Fruit fly (Drosophila melanogaster): ENCODE data around the gene Glyp.

Glyp gene

dm6 chr2L:2177969-2178809 is 47.6 kb downstream of the Glyp start, which contains the start of gene aop (continued):
- TF ChIP-seq Doc2 (GFP tag; IDR thresholded peaks at IDR 0.05) (no peak), CG4617 (GFP tag; optimal IDR thresholded peaks at IDR 0.05; ENCODE audit: borderline replicate concordance) (no peak), Asciz (GFP tag; optimal IDR thresholded peaks at IDR 0.05) (peak; percentile 28), CG9876 (GFP tag; optimal IDR thresholded peaks at IDR 0.05) (no peak), sisA (GFP tag; IDR thresholded peaks at IDR 0.05) (no peak), CG6175 (GFP tag; IDR thresholded peaks at IDR 0.05) (no peak), Aef1 (GFP tag; IDR thresholded peaks at IDR 0.05) (no peak), HmgD (GFP tag; optimal IDR thresholded peaks at IDR 0.05) (no peak), zfh2 (GFP tag; optimal IDR thresholded peaks at IDR 0.05) (no peak), CG2129 (GFP tag; IDR thresholded peaks at IDR 0.05; ENCODE audit: partially characterized antibody) (no peak), fd3F (GFP tag; optimal IDR thresholded peaks at IDR 0.05) (no peak), Dfd (GFP tag; optimal IDR thresholded peaks at IDR 0.05) (no peak), CG6854 (GFP tag; optimal IDR thresholded peaks at IDR 0.05) (peak; percentile 48), Atf6 (GFP tag; IDR thresholded peaks at IDR 0.05) (no peak), CG15479 (GFP tag; optimal IDR thresholded peaks at IDR 0.05) (peak; percentile 97), CG7839 (tag; optimal IDR thresholded peaks at IDR 0.05) (peak; percentile 21), HLHmδ (GFP tag; optimal IDR thresholded peaks at IDR 0.05) (peak; percentile 61), CG13296 (GFP tag; optimal IDR thresholded peaks at IDR 0.05) (peak; percentile 48), CG18011 (GFP tag; optimal IDR thresholded peaks at IDR 0.05) (no peak), jumu (GFP tag; optimal IDR thresholded peaks at IDR 0.05) (no peak), jing (GFP tag; optimal IDR thresholded peaks at IDR 0.05) (no peak), CG8388 (GFP tag; optimal IDR thresholded peaks at IDR 0.05) (no peak), CG10462 (GFP tag; optimal IDR thresholded peaks at IDR 0.05) (no peak), pb (GFP tag; optimal IDR thresholded peaks at IDR 0.05) (peak; percentile 16), lbe (GFP tag; optimal IDR thresholded peaks at IDR 0.05) (peak; percentile 3), Atf3 (GFP tag; optimal IDR thresholded peaks at IDR 0.05) (no peak), BEAF-32 (GFP tag; optimal IDR thresholded peaks at IDR 0.05) (no peak), CG11723 (GFP tag; optimal IDR thresholded peaks at IDR 0.05) (no peak), CG17328 (GFP tag; IDR thresholded peaks at IDR 0.05) (peak; percentile 56), CG2199 (GFP tag; IDR thresholded peaks at IDR 0.05) (no peak), Sox102F (GFP tag; optimal IDR thresholded peaks at IDR 0.05) (no peak), lilli (GFP tag; optimal IDR thresholded peaks at IDR 0.05) (no peak), dmrt11E (tag; optimal IDR thresholded peaks at IDR 0.05) (peak; percentile 8), CG17361 (GFP tag; IDR thresholded peaks at IDR 0.05) (no peak), Neu2 (GFP tag; optimal IDR thresholded peaks at IDR 0.05; ENCODE audit: borderline replicate concordance) (peak; percentile 6), Tbp (GFP tag; optimal IDR thresholded peaks at IDR 0.05) (no peak), abd-A (tag; optimal IDR thresholded peaks at IDR 0.05) (peak; percentile 57), dan (GFP tag; IDR thresholded peaks at IDR 0.05) (no peak), HHEX (GFP tag; optimal IDR thresholded peaks at IDR 0.05) (no peak), CTCF (GFP tag; optimal IDR thresholded peaks at IDR 0.05) (no peak), Nf-YA (GFP tag; IDR thresholded peaks at IDR 0.05) (no peak), Bdp1 (GFP tag; optimal IDR thresholded peaks at IDR 0.05) (peak; percentile 34), vnd (GFP tag; IDR thresholded peaks at IDR 0.05; ENCODE audit: partially characterized antibody) (no peak), Chrac-16 (GFP tag; optimal IDR thresholded peaks at IDR 0.05) (no peak), tll (GFP tag; optimal IDR thresholded peaks at IDR 0.05) (peak in 1 of 2 experiments; percentile 77), hbn (GFP tag; IDR thresholded peaks at IDR 0.05; ENCODE audit: partially characterized antibody) (no peak), CG10654 (GFP tag; optimal IDR thresholded peaks at IDR 0.05) (no peak), CG13775 (GFP tag; optimal IDR thresholded peaks at IDR 0.05) (no peak), CG9727 (GFP tag; optimal IDR thresholded peaks at IDR 0.05) (peak; percentile 27), CG12744 (GFP tag; optimal IDR thresholded peaks at IDR 0.05) (no peak)
